Worm (Caenorhabditis elegans) whole organism, mixed stage, embryonic: Measurements from ENCODE around the gene srd-1.

Experiments
- snpc-4 ChIP-seq: fragments of 150-350 bp; optimal IDR thresholded peaks from 2 replicates; lab custom pipeline; 2014; ENCODE audit warnings: missing biosample characterization, missing genetic modification characterization
- unc-62 ChIP-seq: fragments of 150-350 bp; optimal IDR thresholded peaks from 2 replicates; lab custom pipeline; 2014; ENCODE audit warnings: missing biosample characterization, missing genetic modification reagents, missing genetic modification characterization

- no peak for TF ChIP-seq snpc-4 (tag; lab: Kevin White, UChicago)
- TF ChIP-seq unc-62, result no peak
Observed at ce11 chrII:10182634-10183033, at the start of gene srd-1.
